Worm (Caenorhabditis elegans) whole organism, late embryonic: ENCODE results near the gene Y71H2AM.6.

ENCODE experiments used
- K09A11.1 ChIP-seq: sonication (generic microtip); optimal IDR thresholded peaks from 2 replicates; lab custom pipeline; 2017; ENCODE audit warnings: antibody characterized with exemption, mild to moderate bottlenecking, missing genetic modification characterization, missing compliant biosample characterization; ENCODE audit not compliant: insufficient read depth
- ceh-9 ChIP-seq: sonication (generic microtip); optimal IDR thresholded peaks from 2 replicates; lab custom pipeline; 2016; ENCODE audit warnings: mild to moderate bottlenecking, missing genetic modification characterization, inconsistent platforms, missing compliant biosample characterization
- dmd-4 ChIP-seq: sonication (generic microtip); optimal IDR thresholded peaks from 2 replicates; lab custom pipeline; 2016; ENCODE audit warnings: borderline replicate concordance, missing genetic modification characterization, missing compliant biosample characterization
- fkh-10 ChIP-seq: fragments of 150-350 bp; optimal IDR thresholded peaks from 2 replicates; lab custom pipeline; 2014; ENCODE audit warnings: missing biosample characterization, missing genetic modification reagents, missing genetic modification characterization
- sdc-2 ChIP-seq: sonication (generic microtip); optimal IDR thresholded peaks from 2 replicates; lab custom pipeline; 2016; ENCODE audit warnings: missing genotype, missing genetic modification characterization, missing compliant biosample characterization
- tbx-2 ChIP-seq: sonication (generic microtip); optimal IDR thresholded peaks from 2 replicates; lab custom pipeline; 2016; ENCODE audit warnings: missing genetic modification characterization, missing compliant biosample characterization
- unc-42 ChIP-seq: sonication (generic microtip); optimal IDR thresholded peaks from 2 replicates; lab custom pipeline; 2016; ENCODE audit warnings: missing genotype, missing genetic modification characterization, missing compliant biosample characterization

DNA sequence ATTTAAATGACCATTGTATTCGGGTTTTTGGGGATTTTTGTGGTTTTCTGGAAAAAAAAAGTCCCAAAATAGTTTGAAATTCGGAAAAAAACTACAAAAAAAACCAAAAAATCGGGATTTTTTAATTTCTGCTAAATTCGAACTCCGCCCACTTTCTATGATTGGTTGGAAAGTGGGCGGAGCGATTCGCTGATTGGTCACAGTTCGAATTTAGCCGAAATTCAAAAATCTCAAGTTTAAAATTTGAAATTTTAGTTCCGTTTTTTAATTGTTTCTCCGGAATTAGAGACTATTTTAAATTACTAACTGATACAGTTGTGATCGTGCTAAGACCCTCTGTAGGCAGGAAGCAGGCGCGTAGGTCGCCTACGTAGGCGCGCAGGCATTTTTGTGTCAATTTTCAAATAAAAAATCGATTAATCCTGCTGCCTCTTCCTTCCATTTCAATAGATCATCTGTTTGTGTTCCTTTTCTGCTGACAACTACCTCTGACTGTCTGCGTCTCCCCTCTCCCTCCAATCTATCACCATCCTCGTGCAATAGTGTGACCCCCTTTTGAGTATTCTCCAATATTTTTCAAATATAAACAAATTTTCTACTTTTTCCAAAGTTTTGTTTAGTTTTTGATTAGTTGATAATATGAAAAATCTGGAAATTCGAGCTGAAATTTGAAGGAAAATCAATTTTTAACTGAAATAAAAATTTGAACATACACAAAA, 35.5 kb downstream of the Y71H2AM.6 start:
- TF ChIP-seq K09A11.1 (tag; lab: Kevin White, UChicago) (no peak), unc-42 (no peak), sdc-2 (tag; lab: Kevin White, UChicago) (no peak), dmd-4 (tag; lab: Kevin White, UChicago) (no peak), tbx-2 (tag; lab: Kevin White, UChicago) (no peak), ceh-9 (tag; lab: Kevin White, UChicago) (no peak), fkh-10 (GFP tag; lab: Kevin White, UChicago) (no peak)
